Worm (Caenorhabditis elegans) whole organism, L3 larva: ENCODE data around the gene C41G6.12.
"Not testable (repeated sequence)": the region's sequence is repeated elsewhere in the genome, so short reads cannot be mapped to it uniquely, and the experiment has no call there.

Source experiments
- R02D3.7 ChIP-seq: fragments of 150-350 bp; optimal IDR thresholded peaks from 2 replicates; lab custom pipeline; 2014; ENCODE audit warnings: missing biosample characterization, missing genetic modification characterization
- ZK546.5 ChIP-seq: sonication (generic microtip); optimal IDR thresholded peaks from 2 replicates; lab custom pipeline; 2017; ENCODE audit warnings: missing biosample characterization, missing genetic modification characterization
- aly-2 ChIP-seq: fragments of 150-350 bp; optimal IDR thresholded peaks from 2 replicates; lab custom pipeline; 2014; ENCODE audit warnings: missing biosample characterization, missing genetic modification characterization
- ama-1 ChIP-seq: fragments of 150-350 bp; optimal IDR thresholded peaks from 2 replicates; lab custom pipeline; 2018
- ceh-16 ChIP-seq: sonication (generic microtip); optimal IDR thresholded peaks from 2 replicates; lab custom pipeline; 2017; ENCODE audit warnings: missing biosample characterization, missing genetic modification characterization
- ceh-28 ChIP-seq: fragments of 150-350 bp; optimal IDR thresholded peaks from 2 replicates; lab custom pipeline; 2014; ENCODE audit warnings: missing biosample characterization, missing genetic modification reagents, missing genetic modification characterization
- ceh-9 ChIP-seq: sonication (generic microtip); optimal IDR thresholded peaks from 2 replicates; lab custom pipeline; 2018; ENCODE audit warnings: missing biosample characterization, missing genetic modification characterization
- daf-12 ChIP-seq: fragments of 150-350 bp; optimal IDR thresholded peaks from 2 replicates; lab custom pipeline; 2014; ENCODE audit warnings: missing biosample characterization, missing genetic modification reagents, missing genetic modification characterization
- egl-27 ChIP-seq: sonication (generic microtip); optimal IDR thresholded peaks from 4 replicates; lab custom pipeline; 2017; ENCODE audit warnings: missing biosample characterization, missing genetic modification reagents, missing genetic modification characterization
- egl-5 ChIP-seq: fragments of 150-350 bp; optimal IDR thresholded peaks from 2 replicates; lab custom pipeline; 2017; ENCODE audit warnings: missing biosample characterization, missing genetic modification reagents, missing genetic modification characterization, inconsistent platforms
- elt-1 ChIP-seq: fragments of 150-350 bp; optimal IDR thresholded peaks from 2 replicates; lab custom pipeline; 2014; ENCODE audit warnings: missing biosample characterization, missing genetic modification characterization
- elt-2 ChIP-seq: sonication (generic microtip); optimal IDR thresholded peaks from 2 replicates; lab custom pipeline; 2016; ENCODE audit warnings: missing genetic modification reagents, mild to moderate bottlenecking, missing genetic modification characterization, missing compliant biosample characterization
- elt-3 ChIP-seq, 3 experiments: fragments of 150-350 bp in 1 of 3; sonication (generic microtip) in 2 of 3; optimal IDR thresholded peaks; 2 replicates in 2 of 3; 4 replicates in 1 of 3; lab custom pipeline; 2014 to 2017; ENCODE audit warnings: missing biosample characterization in 3 of 3, missing genetic modification characterization in 3 of 3
- eor-1 ChIP-seq, 2 experiments: fragments of 150-350 bp; optimal IDR thresholded peaks; 2 replicates each; lab custom pipeline; 2014 to 2018; ENCODE audit warnings: missing biosample characterization in 2 of 2, missing genetic modification characterization in 2 of 2
- fkh-2 ChIP-seq: fragments of 150-350 bp; optimal IDR thresholded peaks from 2 replicates; lab custom pipeline; 2014; ENCODE audit warnings: missing biosample characterization, missing genetic modification reagents, missing genetic modification characterization
- fos-1 ChIP-seq: fragments of 150-350 bp; optimal IDR thresholded peaks from 2 replicates; lab custom pipeline; 2014; ENCODE audit warnings: missing biosample characterization, missing genetic modification characterization
- jun-1 ChIP-seq: fragments of 150-350 bp; optimal IDR thresholded peaks from 2 replicates; lab custom pipeline; 2014; ENCODE audit warnings: missing biosample characterization, missing genetic modification reagents, missing genetic modification characterization
- lin-39 ChIP-seq: fragments of 150-350 bp; optimal IDR thresholded peaks from 2 replicates; lab custom pipeline; 2018; ENCODE audit warnings: missing biosample characterization, missing genetic modification reagents, missing genetic modification characterization
- lsy-12 ChIP-seq: sonication (generic microtip); optimal IDR thresholded peaks from 2 replicates; lab custom pipeline; 2016; ENCODE audit warnings: mild to moderate bottlenecking, missing genetic modification characterization, missing compliant biosample characterization
- mdl-1 ChIP-seq: fragments of 150-350 bp; optimal IDR thresholded peaks from 2 replicates; lab custom pipeline; 2014; ENCODE audit warnings: missing biosample characterization, missing genetic modification characterization
- mml-1 ChIP-seq: fragments of 150-350 bp; sonication (generic microtip); optimal IDR thresholded peaks from 3 replicates; lab custom pipeline; 2014; ENCODE audit warnings: missing biosample characterization, missing genetic modification characterization
- nfya-1 ChIP-seq: sonication (generic microtip); optimal IDR thresholded peaks from 2 replicates; lab custom pipeline; 2017; ENCODE audit warnings: missing genetic modification characterization, mild to moderate bottlenecking, missing compliant biosample characterization, antibody characterized with exemption, moderate library complexity; ENCODE audit not compliant: insufficient read depth
- nhr-11 ChIP-seq: fragments of 150-350 bp; optimal IDR thresholded peaks from 2 replicates; lab custom pipeline; 2014; ENCODE audit warnings: missing biosample characterization, missing genetic modification characterization
- nhr-12 ChIP-seq: fragments of 150-350 bp; optimal IDR thresholded peaks from 2 replicates; lab custom pipeline; 2014; ENCODE audit warnings: missing biosample characterization, missing genetic modification characterization
- nhr-23 ChIP-seq: fragments of 150-350 bp; optimal IDR thresholded peaks from 2 replicates; lab custom pipeline; 2014; ENCODE audit warnings: missing biosample characterization, missing genetic modification reagents, missing genetic modification characterization
- nhr-28 ChIP-seq: fragments of 150-350 bp; optimal IDR thresholded peaks from 2 replicates; lab custom pipeline; 2014; ENCODE audit warnings: missing biosample characterization, missing genetic modification characterization
- nhr-43 ChIP-seq: sonication (generic microtip); optimal IDR thresholded peaks from 2 replicates; lab custom pipeline; 2016; ENCODE audit warnings: mild to moderate bottlenecking, missing genetic modification characterization, missing compliant biosample characterization; ENCODE audit not compliant: poor library complexity, severe bottlenecking
- nhr-67 ChIP-seq: fragments of 150-350 bp; optimal IDR thresholded peaks from 2 replicates; lab custom pipeline; 2014; ENCODE audit warnings: missing biosample characterization, missing genetic modification characterization
- nhr-76 ChIP-seq: fragments of 150-350 bp; sonication (generic microtip); optimal IDR thresholded peaks from 5 replicates; lab custom pipeline; 2014; ENCODE audit warnings: missing biosample characterization, missing genetic modification characterization
- nhr-77 ChIP-seq: fragments of 150-350 bp; optimal IDR thresholded peaks from 2 replicates; lab custom pipeline; 2014; ENCODE audit warnings: missing biosample characterization, missing genetic modification characterization
- pha-4 ChIP-seq: fragments of 150-350 bp; optimal IDR thresholded peaks from 2 replicates; lab custom pipeline; 2014; ENCODE audit warnings: missing biosample characterization, missing genetic modification reagents, missing genetic modification characterization
- pqm-1 ChIP-seq: fragments of 150-350 bp; optimal IDR thresholded peaks from 2 replicates; lab custom pipeline; 2017; ENCODE audit warnings: missing biosample characterization, missing genetic modification characterization, inconsistent platforms
- sea-2 ChIP-seq: fragments of 150-350 bp; sonication (generic microtip); optimal IDR thresholded peaks from 4 replicates; lab custom pipeline; 2014; ENCODE audit warnings: missing biosample characterization, missing genetic modification reagents, missing genetic modification characterization
- skn-1 ChIP-seq: fragments of 150-350 bp; optimal IDR thresholded peaks from 2 replicates; lab custom pipeline; 2014; ENCODE audit warnings: missing biosample characterization, missing genetic modification characterization
- snpc-4 ChIP-seq: fragments of 150-350 bp; optimal IDR thresholded peaks from 2 replicates; lab custom pipeline; 2014; ENCODE audit warnings: missing biosample characterization, missing genetic modification characterization
- tbx-2 ChIP-seq: sonication (generic microtip); optimal IDR thresholded peaks from 2 replicates; lab custom pipeline; 2016; ENCODE audit warnings: mild to moderate bottlenecking, missing genetic modification characterization, missing compliant biosample characterization
- zag-1 ChIP-seq: fragments of 150-350 bp; optimal IDR thresholded peaks from 2 replicates; lab custom pipeline; 2014; ENCODE audit warnings: missing biosample characterization, missing genetic modification characterization
- ztf-11 ChIP-seq: fragments of 150-350 bp; optimal IDR thresholded peaks from 2 replicates; lab custom pipeline; 2014; ENCODE audit warnings: missing biosample characterization, missing genetic modification characterization

Gene C41G6.12

DNA sequence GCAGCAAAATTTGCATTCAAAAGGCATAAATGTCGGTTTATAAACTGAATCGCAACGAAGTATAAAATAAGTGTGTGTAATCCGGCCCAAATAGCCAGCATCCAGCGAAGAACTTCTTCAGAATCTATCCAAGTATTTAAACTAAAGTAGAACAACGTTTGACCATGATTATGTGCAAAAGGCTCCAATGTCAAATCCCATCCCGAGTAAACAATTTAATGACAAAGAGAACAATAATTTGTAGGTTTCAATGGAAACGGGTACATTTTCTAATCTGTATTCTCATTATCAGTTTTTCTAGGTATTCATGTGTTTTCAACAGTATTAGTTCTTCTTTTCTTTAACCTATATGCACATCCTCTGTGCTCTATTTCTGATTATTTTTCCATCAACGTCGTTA, at the start of gene C41G6.12:
Gene C41G6.12, minus strand, starts transcription at position 101 of the 400 bp plus-strand sequence.
- not testable (repeated sequence) for TF ChIP-seq snpc-4; ZK546.5 (tag; lab: Kevin White, UChicago); elt-1 (tag; lab: Kevin White, UChicago)

ce11 chrV:15256669-15257068, 49.1 kb upstream of the C41G6.12 start, which contains the start of gene srsx-39:
srsx-39 (minus strand) TSS chrV:15256769.
- not testable (repeated sequence) for TF ChIP-seq nhr-23; nhr-67 (tag; lab: Kevin White, UChicago); elt-3 (tag; optimal IDR thresholded peaks at IDR 0.05; lab: Kevin White, UChicago)

ce11 chrV:15253529-15253928, 45.9 kb upstream of the C41G6.12 start, which contains the start of gene srbc-75:
srbc-75 (plus strand) TSS chrV:15253829.
- TF ChIP-seq ceh-28 (tag; lab: Kevin White, UChicago) (no peak), mdl-1 (tag; lab: Kevin White, UChicago) (no peak), R02D3.7 (tag; lab: Kevin White, UChicago) (no peak), nfya-1 (tag; lab: Kevin White, UChicago) (no peak), elt-2 (tag; lab: Kevin White, UChicago) (no peak), ceh-16 (tag; lab: Kevin White, UChicago) (no peak), nhr-43 (tag; lab: Kevin White, UChicago) (no peak), pqm-1 (tag; lab: Kevin White, UChicago) (no peak), nhr-67 (tag; lab: Kevin White, UChicago) (no peak), egl-27 (no peak), mml-1 (tag; lab: Kevin White, UChicago) (no peak), nhr-76 (no peak), aly-2 (tag; lab: Kevin White, UChicago) (no peak), nhr-28 (tag; lab: Kevin White, UChicago) (no peak), skn-1 (tag; lab: Kevin White, UChicago) (no peak), zag-1 (tag; lab: Kevin White, UChicago) (no peak), lin-39 (tag; lab: Kevin White, UChicago) (no peak)

ce11 chrV:15252082-15252481, 44.5 kb upstream of the C41G6.12 start, which contains the start of gene srbc-76:
srbc-76 (plus strand) TSS chrV:15252382.
- TF ChIP-seq nhr-76 (no peak), nhr-23 (no peak), pha-4 (no peak), pqm-1 (tag; lab: Kevin White, UChicago) (no peak), egl-5 (no peak), nhr-28 (tag; lab: Kevin White, UChicago) (no peak), zag-1 (tag; lab: Kevin White, UChicago) (no peak), lin-39 (tag; lab: Kevin White, UChicago) (no peak), jun-1 (tag; lab: Kevin White, UChicago) (no peak), ama-1 (lab: Kevin White, UChicago) (no peak), elt-3 (tag; optimal IDR thresholded peaks at IDR 0.05; lab: Kevin White, UChicago) (no peak), elt-1 (tag; lab: Kevin White, UChicago) (no peak), daf-12 (no peak), lsy-12 (tag; lab: Kevin White, UChicago) (no peak), nhr-43 (tag; lab: Kevin White, UChicago) (no peak), skn-1 (tag; lab: Kevin White, UChicago) (no peak)

- TF ChIP-seq jun-1 (tag; lab: Kevin White, UChicago); egl-5; ceh-9 (tag; lab: Kevin White, UChicago): not testable (repeated sequence)
- TF ChIP-seq, all 47 proteins: peak for 0; not testable (repeated sequence) for 47
Observed at ce11 chrV:15250304-15250703, 42.7 kb upstream of the C41G6.12 start, which contains the start of gene srd-28. srd-28 (plus strand) TSS chrV:15250604.

DNA sequence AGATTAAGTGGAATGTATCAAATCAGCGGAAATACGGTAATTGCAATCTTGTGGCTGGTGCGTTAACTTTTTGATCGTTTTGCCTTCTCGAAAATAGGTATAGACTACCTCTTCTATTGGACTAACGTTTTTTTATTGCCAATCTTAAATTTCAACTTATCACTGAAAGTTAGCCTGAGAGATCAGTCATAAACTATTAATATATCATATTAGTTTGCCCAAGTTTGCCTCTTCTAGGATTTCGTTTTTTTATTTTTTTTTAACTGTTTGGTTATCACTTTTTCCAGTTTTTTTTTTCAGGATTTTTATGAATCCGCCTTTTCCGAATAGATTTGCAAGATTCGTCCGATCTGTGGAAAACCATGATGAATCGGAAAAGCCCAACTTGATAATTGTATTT, 36.9 kb upstream of the C41G6.12 start, which contains the start of gene kin-30:
Gene kin-30, plus strand, starts transcription at position 301 of the 400 bp plus-strand sequence.
- no peak for TF ChIP-seq aly-2 (tag; lab: Kevin White, UChicago)
- TF ChIP-seq ama-1 (lab: Kevin White, UChicago), result no peak
- TF ChIP-seq fos-1, result no peak
- TF ChIP-seq fkh-2 (tag; lab: Kevin White, UChicago), result no peak
- no peak for TF ChIP-seq nfya-1 (tag; lab: Kevin White, UChicago)
- TF ChIP-seq nhr-77 (tag; lab: Kevin White, UChicago), result no peak
- no peak for TF ChIP-seq nhr-76
- no peak for TF ChIP-seq elt-3 (tag; optimal IDR thresholded peaks at IDR 0.05; lab: Kevin White, UChicago)
- TF ChIP-seq sea-2, result no peak
- no peak for TF ChIP-seq ztf-11
- TF ChIP-seq daf-12, result no peak
- TF ChIP-seq nhr-11 (tag; lab: Kevin White, UChicago), result no peak
- no peak for TF ChIP-seq mdl-1 (tag; lab: Kevin White, UChicago)
- no peak for TF ChIP-seq pqm-1 (tag; lab: Kevin White, UChicago)
- TF ChIP-seq eor-1 (tag; optimal IDR thresholded peaks at IDR 0.05; lab: Kevin White, UChicago), result no peak
- no peak for TF ChIP-seq nhr-67 (tag; lab: Kevin White, UChicago)
- no peak for TF ChIP-seq egl-27
- no peak for TF ChIP-seq tbx-2 (tag; lab: Kevin White, UChicago)
- no peak for TF ChIP-seq pha-4
- no peak for TF ChIP-seq nhr-12 (tag; lab: Kevin White, UChicago)
